Worm (Caenorhabditis elegans) whole organism, mixed stage, embryonic: ENCODE results near the gene srh-134.

Experiments used
- ceh-43 ChIP-seq: fragments of 200-800 bp; sonication (Bioruptor generic); optimal IDR thresholded peaks from 2 replicates; lab custom pipeline; 2018; ENCODE audit warnings: mild to moderate bottlenecking, missing genetic modification characterization, moderate library complexity, missing compliant biosample characterization
- elt-1 ChIP-seq: sonication (generic microtip); optimal IDR thresholded peaks from 2 replicates; lab custom pipeline; 2017; ENCODE audit warnings: missing genetic modification characterization, mild to moderate bottlenecking, missing compliant biosample characterization, antibody characterized with exemption, moderate library complexity, borderline replicate concordance; ENCODE audit not compliant: insufficient read depth
- flh-1 ChIP-seq: fragments of 200-800 bp; sonication (Bioruptor generic); optimal IDR thresholded peaks from 2 replicates; lab custom pipeline; 2018; ENCODE audit warnings: mild to moderate bottlenecking, missing genetic modification characterization, moderate library complexity, missing compliant biosample characterization
- nhr-76 ChIP-seq: sonication (generic microtip); optimal IDR thresholded peaks from 2 replicates; lab custom pipeline; 2017; ENCODE audit warnings: missing biosample characterization, missing genetic modification characterization
- snpc-4 ChIP-seq: fragments of 150-350 bp; optimal IDR thresholded peaks from 2 replicates; lab custom pipeline; 2014; ENCODE audit warnings: missing biosample characterization, missing genetic modification characterization
- unc-62 ChIP-seq: fragments of 150-350 bp; optimal IDR thresholded peaks from 2 replicates; lab custom pipeline; 2014; ENCODE audit warnings: missing biosample characterization, missing genetic modification reagents, missing genetic modification characterization
- zip-8 ChIP-seq: fragments of 150-350 bp; optimal IDR thresholded peaks from 2 replicates; lab custom pipeline; 2014; ENCODE audit warnings: missing biosample characterization, missing genetic modification characterization

DNA sequence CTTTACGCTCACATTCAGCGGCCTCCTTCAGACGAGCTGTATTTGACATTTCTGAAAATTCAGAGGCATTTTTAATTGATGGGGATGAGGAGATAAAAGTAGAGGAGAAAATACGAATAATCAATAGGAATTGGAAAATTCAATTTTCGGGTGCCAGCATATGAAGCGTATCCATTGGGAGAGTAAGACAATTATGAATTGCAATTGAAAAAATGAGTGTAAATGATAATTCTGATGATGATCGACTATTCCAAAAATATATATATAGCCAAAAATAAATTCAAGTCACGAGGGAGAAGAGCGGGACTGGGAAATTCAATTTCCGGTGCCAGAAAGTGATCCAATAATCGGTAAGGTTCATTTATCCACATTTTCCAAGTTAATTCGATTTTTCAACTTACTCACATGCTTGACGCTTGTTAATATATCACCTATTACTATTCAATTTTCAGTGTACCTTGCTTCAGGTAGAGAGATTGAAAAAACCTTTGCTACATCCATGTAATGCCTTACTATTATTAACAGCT, 49.2 kb upstream of the srh-134 start, which contains the start of gene Y59A8B.8:
- TF ChIP-seq unc-62: no peak
- no peak for TF ChIP-seq flh-1 (GFP tag; lab: Kevin White, UChicago)
- no peak for TF ChIP-seq elt-1 (tag; lab: Kevin White, UChicago)
- TF ChIP-seq zip-8: no peak
- TF ChIP-seq ceh-43 (GFP tag; lab: Kevin White, UChicago): no peak
- TF ChIP-seq snpc-4 (tag; lab: Kevin White, UChicago): no peak
- no peak for TF ChIP-seq nhr-76 (tag; lab: Kevin White, UChicago)
